Worm (Caenorhabditis elegans): ENCODE results near the gene F26F2.13.
A peak's percentile ranks its signal among the peaks of the same experiment; 100 is the strongest.
"Not testable (repeated sequence)": the region's sequence is repeated elsewhere in the genome, so short reads cannot be mapped to it uniquely, and the experiment has no call there.

Gene F26F2.13

ce11 chrV:20564054-20564453 lies at the start of gene F26F2.13:
F26F2.13 (plus strand) TSS chrV:20564354.
- TF ChIP-seq nhr-12, mbf-1, elt-1 (tag; optimal IDR thresholded peaks at IDR 0.05): not testable (repeated sequence)

DNA sequence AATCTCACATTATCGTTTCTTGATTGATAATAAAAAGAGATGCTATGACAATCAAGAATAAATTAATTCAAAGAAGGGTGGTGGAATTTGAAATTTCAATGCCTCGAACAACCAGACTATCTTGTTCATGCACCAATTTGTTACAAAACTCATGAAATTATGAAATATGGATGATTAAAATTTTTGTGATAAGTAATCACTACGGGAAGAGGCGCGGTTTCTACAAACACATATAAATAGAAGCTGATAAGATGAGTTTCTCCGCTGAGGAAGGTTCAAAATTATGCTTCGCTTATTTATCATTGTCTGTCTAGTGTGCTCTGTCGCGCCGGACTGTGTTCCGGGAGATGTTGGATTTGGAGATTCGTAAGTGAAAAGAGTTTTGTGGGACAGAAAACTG lies 49.7 kb upstream of the F26F2.13 start:
- peak; percentile 63 for TF ChIP-seq fos-1 (tag; optimal IDR thresholded peaks at IDR 0.05)
- no peak for TF ChIP-seq ZK546.5 (tag; optimal IDR thresholded peaks at IDR 0.05)

DNA sequence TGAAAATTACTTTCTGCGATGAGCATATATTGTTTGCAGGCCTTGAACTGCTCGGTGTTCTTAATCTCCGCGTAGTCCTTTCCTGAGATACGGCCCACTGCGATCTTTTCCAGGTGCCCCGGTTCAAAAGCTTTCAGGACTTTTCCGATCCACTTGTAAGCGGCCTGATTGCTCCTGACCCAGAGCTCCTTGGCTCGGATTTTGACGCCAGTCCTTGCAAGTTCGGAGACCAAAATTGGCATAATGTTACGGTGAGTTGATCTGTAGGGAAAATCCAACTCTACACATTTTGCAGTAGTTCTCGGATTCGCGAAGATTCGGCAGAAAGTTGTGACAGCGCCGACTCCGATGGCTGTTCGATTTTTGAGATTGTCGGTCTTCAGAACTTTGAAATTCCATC lies 47.1 kb upstream of the F26F2.13 start:
- TF ChIP-seq sma-3 (GFP tag; optimal IDR thresholded peaks at IDR 0.05) = no peak
- no peak for TF ChIP-seq lin-39 (tag; optimal IDR thresholded peaks at IDR 0.05)
- no peak for TF ChIP-seq gmeb-1 (tag; optimal IDR thresholded peaks at IDR 0.05)
- no peak for TF ChIP-seq snpc-4 (tag; optimal IDR thresholded peaks at IDR 0.05)

- TF ChIP-seq lin-11 (tag; optimal IDR thresholded peaks at IDR 0.05) = no peak
- TF ChIP-seq ZK546.5 (tag; optimal IDR thresholded peaks at IDR 0.05) = no peak
- no peak for TF ChIP-seq nhr-11 (tag; optimal IDR thresholded peaks at IDR 0.05)
- no peak for TF ChIP-seq unc-39 (tag; optimal IDR thresholded peaks at IDR 0.05)
- TF ChIP-seq aly-2 (tag; optimal IDR thresholded peaks at IDR 0.05) = no peak
- no peak for TF ChIP-seq blmp-1 (tag; optimal IDR thresholded peaks at IDR 0.05; ENCODE audit: insufficient read depth)
- no peak for TF ChIP-seq nhr-129 (tag; optimal IDR thresholded peaks at IDR 0.05)
- TF ChIP-seq snpc-4 (tag; optimal IDR thresholded peaks at IDR 0.05) = no peak
- TF ChIP-seq R02D3.7 (tag; optimal IDR thresholded peaks at IDR 0.05) = no peak
- no peak for TF ChIP-seq Y55F3AM.14 (GFP tag; optimal IDR thresholded peaks at IDR 0.05)
- TF ChIP-seq unc-62 (GFP tag; optimal IDR thresholded peaks at IDR 0.05) = no peak
- no peak for TF ChIP-seq nhr-10 (tag; optimal IDR thresholded peaks at IDR 0.05)
- no peak for TF ChIP-seq nhr-237 (tag; optimal IDR thresholded peaks at IDR 0.05)
Measured at ce11 chrV:20518927-20519326, 45.2 kb upstream of the F26F2.13 start, which contains the start of gene Y38H6C.25. Y38H6C.25 (plus strand) TSS chrV:20519227.

DNA sequence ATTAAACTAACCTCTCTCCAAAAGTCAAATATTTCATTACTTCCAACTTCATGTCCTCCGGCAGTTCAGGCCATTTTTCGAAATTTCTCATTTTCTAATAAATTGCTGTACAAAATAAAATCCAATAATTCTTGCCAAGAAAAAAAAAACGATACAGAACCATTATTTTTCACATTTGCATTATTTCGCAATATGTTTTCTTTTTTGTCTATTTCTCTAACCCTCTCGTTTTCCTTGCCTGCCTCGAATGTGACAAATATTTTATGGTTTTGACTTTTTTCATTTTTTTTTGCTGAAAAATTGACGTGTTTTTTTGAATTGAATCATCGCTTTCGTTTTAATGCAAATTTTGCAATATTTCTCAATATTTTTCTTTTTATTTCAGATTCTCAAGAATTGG lies 41.9 kb upstream of the F26F2.13 start, which contains the start of the genes Y38H6C.9 and fbxa-150:
TSS of gene Y38H6C.9 (minus strand) at position 52 of the 400 bp plus-strand sequence.
TSS of gene fbxa-150 (plus strand) at position 380 of the 400 bp plus-strand sequence.
- TF ChIP-seq unc-55 (GFP tag; optimal IDR thresholded peaks at IDR 0.05) (peak; percentile 65), fos-1 (tag; optimal IDR thresholded peaks at IDR 0.05) (peak; percentile 23), lin-11 (tag; optimal IDR thresholded peaks at IDR 0.05) (no peak), ztf-1 (GFP tag; conservative IDR thresholded peaks at IDR 0.05) (no peak), ztf-11 (tag; optimal IDR thresholded peaks at IDR 0.05) (no peak), C34F6.9 (tag; optimal IDR thresholded peaks at IDR 0.05) (peak; percentile 75)

- TF ChIP-seq sma-9 (GFP tag; optimal IDR thresholded peaks at IDR 0.05) (peak; percentile 64), sma-9 (tag; optimal IDR thresholded peaks at IDR 0.05) (no peak), lsy-2 (tag; optimal IDR thresholded peaks at IDR 0.05) (no peak), gmeb-1 (tag; optimal IDR thresholded peaks at IDR 0.05) (peak; percentile 17), ztf-4 (tag; optimal IDR thresholded peaks at IDR 0.05) (no peak), fos-1 (tag; optimal IDR thresholded peaks at IDR 0.05) (peak; percentile 98)
Measured at ce11 chrV:20525816-20526459, 38.2 kb upstream of the F26F2.13 start, which contains the start of the genes srh-166 and Y38H6C.24. srh-166 (minus strand) TSS chrV:20525866. Y38H6C.24 (plus strand) TSS chrV:20526435.

- TF ChIP-seq unc-62 (GFP tag; optimal IDR thresholded peaks at IDR 0.05) (no peak), sem-4 (tag; optimal IDR thresholded peaks at IDR 0.05) (no peak), egl-27 (tag; optimal IDR thresholded peaks at IDR 0.05) (no peak), skn-1 (tag; optimal IDR thresholded peaks at IDR 0.05) (no peak), nhr-11 (tag; optimal IDR thresholded peaks at IDR 0.05) (no peak), sma-3 (GFP tag; optimal IDR thresholded peaks at IDR 0.05) (no peak)
Measured at ce11 chrV:20527493-20527892, 36.7 kb upstream of the F26F2.13 start, which contains the start of gene Y38H6C.13. Y38H6C.13 (plus strand) TSS chrV:20527793.

All from whole organism, L2 larva.